Worm (Caenorhabditis elegans) whole organism, L4 larva: ENCODE results near the gene T28C6.7.
"Not testable (repeated sequence)": the region's sequence is repeated elsewhere in the genome, so short reads cannot be mapped to it uniquely, and the experiment has no call there.

Source experiments
- F10B5.3 ChIP-seq: sonication (generic microtip); optimal IDR thresholded peaks from 2 replicates; lab custom pipeline; 2016; ENCODE audit warnings: mild to moderate bottlenecking, missing genetic modification characterization, missing compliant biosample characterization
- T26A8.4 ChIP-seq: fragments of 200-800 bp; sonication (Bioruptor generic); IDR thresholded peaks from 2 replicates; pipeline ENCODE4 v1.3.6; 2022; ENCODE audit warnings: missing genetic modification characterization, missing compliant biosample characterization
- Y105C5A.15 ChIP-seq: fragments of 200-800 bp; sonication (Bioruptor generic); IDR thresholded peaks from 2 replicates; pipeline ENCODE4 v1.3.6; 2022; ENCODE audit warnings: missing genetic modification characterization, missing compliant biosample characterization
- aha-1 ChIP-seq: fragments of 150-350 bp; peaks from one replicate; lab custom pipeline; 2014; ENCODE audit warnings: missing biosample characterization, missing genetic modification characterization
- ama-1 ChIP-seq: fragments of 150-350 bp; optimal IDR thresholded peaks from 2 replicates; lab custom pipeline; 2014; ENCODE audit warnings: inconsistent platforms, mixed read lengths
- ceh-32 ChIP-seq: sonication (generic microtip); optimal IDR thresholded peaks from 2 replicates; lab custom pipeline; 2016; ENCODE audit warnings: mild to moderate bottlenecking, missing genetic modification characterization, missing compliant biosample characterization; ENCODE audit not compliant: poor library complexity
- cey-2 ChIP-seq: sonication (generic microtip); optimal IDR thresholded peaks from 3 replicates; lab custom pipeline; 2017; ENCODE audit warnings: missing genetic modification characterization, mild to moderate bottlenecking, missing compliant biosample characterization, antibody characterized with exemption, borderline replicate concordance; ENCODE audit not compliant: insufficient read depth
- daf-16 ChIP-seq, 3 experiments: sonication (generic microtip); optimal IDR thresholded peaks; 2 replicates each; lab custom pipeline; 2016 to 2017; ENCODE audit warnings: missing genetic modification characterization in 3 of 3, missing genetic modification reagents in 3 of 3, mild to moderate bottlenecking in 2 of 3, missing compliant biosample characterization in 2 of 3, missing biosample characterization in 1 of 3, moderate library complexity in 1 of 3
- gei-8 ChIP-seq: fragments of 200-800 bp; sonication (Bioruptor generic); optimal IDR thresholded peaks from 2 replicates; lab custom pipeline; 2018; ENCODE audit warnings: mild to moderate bottlenecking, missing genetic modification characterization, missing compliant biosample characterization
- hlh-11 ChIP-seq: fragments of 200-800 bp; sonication (Bioruptor generic); optimal IDR thresholded peaks from 2 replicates; lab custom pipeline; 2018; ENCODE audit warnings: mild to moderate bottlenecking, missing genetic modification characterization, missing compliant biosample characterization
- lim-7 ChIP-seq: fragments of 200-800 bp; sonication (Bioruptor generic); IDR thresholded peaks from 2 replicates; pipeline ENCODE4 v1.3.6; 2022; ENCODE audit warnings: missing genetic modification characterization, missing compliant biosample characterization
- lin-15B ChIP-seq: fragments of 150-350 bp; sonication (generic microtip); optimal IDR thresholded peaks from 3 replicates; lab custom pipeline; 2014; ENCODE audit warnings: missing biosample characterization, missing genetic modification characterization
- lin-39 ChIP-seq: fragments of 150-350 bp; optimal IDR thresholded peaks from 2 replicates; lab custom pipeline; 2014; ENCODE audit warnings: missing biosample characterization, missing genetic modification reagents, missing genetic modification characterization
- lsy-2 ChIP-seq, 2 experiments: fragments of 150-350 bp in 1 of 2; sonication (generic microtip) in 1 of 2; optimal IDR thresholded peaks; 2 replicates each; lab custom pipeline; 2014 to 2017; ENCODE audit warnings: missing biosample characterization in 2 of 2, missing genetic modification characterization in 2 of 2
- mes-2 ChIP-seq: sonication (generic microtip); optimal IDR thresholded peaks from 2 replicates; lab custom pipeline; 2016; ENCODE audit warnings: missing genotype, mild to moderate bottlenecking, missing genetic modification characterization, missing compliant biosample characterization; ENCODE audit not compliant: poor library complexity, severe bottlenecking
- mxl-2 ChIP-seq: fragments of 200-800 bp; sonication (Bioruptor generic); conservative IDR thresholded peaks from 2 replicates; pipeline ENCODE4 v1.3.6; 2022; ENCODE audit warnings: missing genetic modification reagents, missing genetic modification characterization, missing compliant biosample characterization
- mxl-3 ChIP-seq: fragments of 200-800 bp; sonication (Bioruptor generic); optimal IDR thresholded peaks from 2 replicates; lab custom pipeline; 2018; ENCODE audit warnings: mild to moderate bottlenecking, missing genetic modification characterization, missing compliant biosample characterization
- nhr-111 ChIP-seq: fragments of 200-800 bp; sonication (Bioruptor generic); optimal IDR thresholded peaks from 2 replicates; lab custom pipeline; 2018; ENCODE audit warnings: mild to moderate bottlenecking, missing genetic modification characterization, missing compliant biosample characterization
- nhr-237 ChIP-seq: sonication (generic microtip); optimal IDR thresholded peaks from 2 replicates; lab custom pipeline; 2017; ENCODE audit warnings: missing biosample characterization, missing genetic modification characterization
- nhr-77 ChIP-seq: fragments of 150-350 bp; optimal IDR thresholded peaks from 2 replicates; lab custom pipeline; 2014; ENCODE audit warnings: missing biosample characterization, missing genetic modification characterization
- pha-4 ChIP-seq, 2 experiments: fragments of 150-350 bp in 1 of 2; fragments of 200-800 bp in 1 of 2; sonication (Bioruptor generic) in 1 of 2; IDR thresholded peaks in 1 of 2; optimal IDR thresholded peaks in 1 of 2; 2 replicates each; pipeline versions ENCODE4 v1.3.6 to Lab custom; 2014 to 2022; ENCODE audit warnings: missing genetic modification characterization in 2 of 2, missing genetic modification reagents in 2 of 2, missing biosample characterization in 1 of 2, missing compliant biosample characterization in 1 of 2
- php-3 ChIP-seq: fragments of 200-800 bp; sonication (Bioruptor generic); IDR thresholded peaks from 2 replicates; pipeline ENCODE4 v1.3.6; 2022; ENCODE audit warnings: missing genetic modification reagents, missing genetic modification characterization, missing compliant biosample characterization
- rbr-2 ChIP-seq: sonication (generic microtip); optimal IDR thresholded peaks from 2 replicates; lab custom pipeline; 2016; ENCODE audit warnings: missing genotype, missing genetic modification characterization, missing compliant biosample characterization
- snpc-1.2 ChIP-seq: fragments of 200-800 bp; sonication (Bioruptor generic); IDR thresholded peaks from 2 replicates; pipeline ENCODE4 v1.3.6; 2022; ENCODE audit warnings: missing genetic modification reagents, missing genetic modification characterization, missing compliant biosample characterization
- spr-1 ChIP-seq: sonication (generic microtip); optimal IDR thresholded peaks from 2 replicates; lab custom pipeline; 2016; ENCODE audit warnings: mild to moderate bottlenecking, missing genetic modification characterization, missing compliant biosample characterization
- unc-62 ChIP-seq, 3 experiments: fragments of 150-350 bp in 1 of 3; sonication (generic microtip); optimal IDR thresholded peaks in 2 of 3; peaks in 1 of 3; 1 replicate in 1 of 3; 2 replicates in 2 of 3; lab custom pipeline; 2014 to 2017; ENCODE audit warnings: missing biosample characterization in 3 of 3, missing genetic modification characterization in 3 of 3, missing genetic modification reagents in 3 of 3, missing genotype in 1 of 3
- vab-7 ChIP-seq: fragments of 200-800 bp; sonication (Bioruptor generic); IDR thresholded peaks from 2 replicates; pipeline ENCODE4 v1.3.6; 2022; ENCODE audit warnings: missing genetic modification reagents, missing genetic modification characterization, missing compliant biosample characterization
- zfp-3 ChIP-seq: fragments of 200-800 bp; sonication (Bioruptor generic); conservative IDR thresholded peaks from 2 replicates; pipeline ENCODE4 v1.3.6; 2022; ENCODE audit warnings: missing genetic modification reagents, missing genetic modification characterization, missing compliant biosample characterization
- zip-2 ChIP-seq: fragments of 150-350 bp; optimal IDR thresholded peaks from 2 replicates; lab custom pipeline; 2014; ENCODE audit warnings: missing biosample characterization, missing genetic modification characterization

Gene T28C6.7

DNA sequence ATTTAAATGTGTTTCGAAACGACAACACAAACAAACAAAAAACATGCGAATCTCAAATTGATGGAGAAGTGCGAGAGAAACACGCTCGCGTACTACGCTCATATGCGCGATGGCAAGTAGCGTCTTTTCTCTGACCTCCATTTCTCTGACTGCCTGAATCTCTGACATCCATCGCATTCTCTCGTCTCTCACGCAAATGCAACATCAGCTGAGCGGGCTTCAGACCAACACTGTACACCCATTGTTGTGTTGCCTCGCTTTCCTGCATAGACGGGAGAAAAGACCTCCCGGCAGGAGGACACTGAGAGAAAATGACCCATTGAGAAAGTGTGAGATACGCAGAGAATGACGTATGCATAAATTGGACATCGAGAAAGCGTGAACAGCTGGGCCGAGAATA lies 45.4 kb upstream of the T28C6.7 start (continued):
- TF ChIP-seq Y105C5A.15 (GFP tag; lab: Robert Waterston, UW) (no peak), mxl-3 (no peak), F10B5.3 (tag; lab: Kevin White, UChicago) (no peak)

DNA sequence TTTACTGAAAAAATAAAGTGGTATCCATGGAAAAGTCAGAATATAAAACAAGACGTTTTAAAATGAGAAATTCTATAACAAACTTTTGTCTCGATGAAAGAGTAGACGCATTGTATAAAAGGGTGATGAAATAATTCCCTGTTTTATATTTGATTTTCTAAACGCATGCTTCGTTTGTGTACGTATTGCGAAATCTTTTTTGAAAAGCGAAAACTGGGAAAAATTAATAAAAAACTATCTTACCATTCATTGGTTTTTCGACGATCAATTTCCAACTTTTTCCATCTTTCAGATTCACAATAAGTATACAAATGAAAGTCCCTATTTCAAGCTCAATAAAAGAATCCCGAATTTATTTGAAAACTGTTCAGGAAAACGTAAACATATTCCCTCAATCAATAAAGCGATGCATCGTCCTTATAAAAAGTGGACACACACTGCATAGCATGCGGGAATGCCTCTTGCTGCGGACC lies 42.7 kb upstream of the T28C6.7 start, which contains the start of gene C33D9.13:
Gene C33D9.13, minus strand, starts transcription at position 423 of the 473 bp plus-strand sequence.
- no peak for TF ChIP-seq daf-16 (GFP tag; optimal IDR thresholded peaks at IDR 0.05; lab: Kevin White, UChicago)
- no peak for TF ChIP-seq daf-16 (tag; optimal IDR thresholded peaks at IDR 0.05; lab: Kevin White, UChicago)
- no peak for TF ChIP-seq php-3 (GFP tag; lab: Robert Waterston, UW)
- TF ChIP-seq zfp-3 (GFP tag; lab: Robert Waterston, UW) = no peak
- no peak for TF ChIP-seq aha-1 (tag; lab: Kevin White, UChicago)
- no peak for TF ChIP-seq lin-15B (tag; lab: Kevin White, UChicago)
- no peak for TF ChIP-seq rbr-2 (tag; lab: Kevin White, UChicago)
- no peak for TF ChIP-seq gei-8 (GFP tag; lab: Kevin White, UChicago)
- no peak for TF ChIP-seq ama-1 (lab: Kevin White, UChicago)
- TF ChIP-seq pha-4 (GFP tag; IDR thresholded peaks at IDR 0.05; lab: Robert Waterston, UW) = no peak
- no peak for TF ChIP-seq pha-4 (tag; optimal IDR thresholded peaks at IDR 0.05; lab: Kevin White, UChicago)
- TF ChIP-seq cey-2 = no peak
- no peak for TF ChIP-seq mes-2

DNA sequence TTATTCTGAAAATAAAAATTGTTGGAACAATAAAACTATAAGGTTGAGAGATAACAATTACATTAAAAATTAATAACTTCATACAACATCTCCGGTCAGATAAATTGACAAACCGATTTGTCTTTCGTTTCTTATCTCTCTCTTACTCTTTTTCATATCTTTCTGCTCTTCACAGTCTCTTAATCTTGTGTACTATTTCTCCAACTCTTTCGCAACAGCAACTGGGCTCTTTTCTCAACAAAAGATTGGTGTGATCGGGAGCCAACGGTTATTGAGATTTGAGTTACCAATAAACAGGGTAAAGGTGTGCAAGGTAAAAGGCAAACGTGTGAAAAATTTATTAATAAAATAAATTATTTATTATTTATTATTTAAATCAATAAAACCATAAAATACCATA lies 40.9 kb upstream of the T28C6.7 start, which contains the start of gene C33D9.8:
Gene C33D9.8, minus strand, starts transcription at position 99 of the 400 bp plus-strand sequence.
- TF ChIP-seq lim-7 (GFP tag; lab: Robert Waterston, UW) (no peak), daf-16 (GFP tag; optimal IDR thresholded peaks at IDR 0.05; lab: Kevin White, UChicago) (no peak), daf-16 (tag; optimal IDR thresholded peaks at IDR 0.05; lab: Kevin White, UChicago) (peak; percentile 24)
- TF ChIP-seq, all 104 proteins: peak for 1

DNA sequence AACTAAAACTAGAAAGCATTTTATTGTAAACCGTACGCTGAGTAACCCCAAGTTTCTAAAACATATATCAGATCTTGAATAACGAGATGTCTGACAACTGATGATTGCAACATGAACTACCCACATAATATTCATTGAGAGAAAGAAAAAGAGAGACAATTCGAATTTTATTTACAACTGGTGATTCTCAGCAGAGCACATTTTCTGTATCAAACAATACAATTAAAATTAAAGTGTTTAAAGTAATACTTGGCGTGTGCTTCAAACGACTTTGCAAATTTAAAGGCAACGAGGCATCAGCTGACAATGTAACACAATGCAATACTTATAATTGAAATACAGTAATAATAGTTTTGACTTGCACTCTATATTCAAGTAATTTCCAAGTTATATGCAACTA lies 39.6 kb upstream of the T28C6.7 start, which contains the start of gene C33D9.10:
Gene C33D9.10, minus strand, starts transcription at position 101 of the 400 bp plus-strand sequence.
- TF ChIP-seq snpc-1.2 (GFP tag; lab: Robert Waterston, UW); mxl-2 (GFP tag; lab: Robert Waterston, UW); lin-39 (tag; lab: Kevin White, UChicago): not testable (repeated sequence)

DNA sequence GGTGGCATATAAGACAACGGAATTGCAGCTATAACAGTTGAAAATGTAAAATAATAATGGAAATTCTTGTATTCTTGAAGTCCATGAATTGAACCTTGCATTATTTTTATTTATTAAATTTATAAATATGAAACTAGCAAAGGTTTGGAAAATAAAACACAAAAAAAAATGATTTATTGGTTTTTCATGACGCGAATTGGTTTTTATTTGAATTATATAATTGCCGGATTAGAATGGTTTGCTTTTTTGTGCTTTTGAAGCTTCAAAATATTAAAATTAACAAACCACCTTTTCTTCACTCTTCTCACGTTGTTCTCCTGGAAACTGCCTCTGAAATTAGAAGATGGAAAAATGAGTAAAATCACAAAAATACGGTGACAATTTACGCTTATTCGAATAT lies 37.5 kb upstream of the T28C6.7 start, which contains the start of gene sru-35:
Gene sru-35, minus strand, starts transcription at position 101 of the 400 bp plus-strand sequence.
- TF ChIP-seq aha-1 (tag; lab: Kevin White, UChicago) (no peak), vab-7 (GFP tag; lab: Robert Waterston, UW) (no peak), hlh-11 (tag; lab: Kevin White, UChicago) (no peak), nhr-77 (tag; lab: Kevin White, UChicago) (no peak), snpc-1.2 (GFP tag; lab: Robert Waterston, UW) (no peak), nhr-237 (no peak), lsy-2 (tag; optimal IDR thresholded peaks at IDR 0.05; lab: Kevin White, UChicago) (no peak), gei-8 (GFP tag; lab: Kevin White, UChicago) (no peak), zip-2 (tag; lab: Kevin White, UChicago) (no peak), mxl-3 (no peak), ceh-32 (tag; lab: Kevin White, UChicago) (no peak), T26A8.4 (GFP tag; lab: Robert Waterston, UW) (no peak)

DNA sequence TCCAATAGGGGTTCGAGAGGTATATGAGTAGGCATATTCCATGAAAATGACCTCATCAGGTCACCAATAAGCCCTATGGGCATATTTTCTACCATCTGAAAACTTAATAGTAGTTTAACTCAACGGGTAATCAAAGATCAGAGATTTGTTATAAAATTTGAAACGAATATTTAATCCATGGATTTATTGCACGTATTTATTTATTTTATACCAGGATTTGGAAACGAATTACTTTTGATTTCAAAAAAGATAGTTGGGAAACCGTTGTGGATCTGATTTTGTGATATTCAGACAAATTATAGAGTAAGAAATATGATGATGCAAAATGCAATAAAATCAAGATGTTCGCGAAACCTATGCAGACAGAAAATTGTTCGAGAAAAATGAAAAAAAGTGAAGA lies 34.8 kb upstream of the T28C6.7 start, which contains the start of gene C33D9.3:
Gene C33D9.3, minus strand, starts transcription at position 101 of the 400 bp plus-strand sequence.
- TF ChIP-seq nhr-111 (no peak), unc-62 (GFP tag; optimal IDR thresholded peaks at IDR 0.05 in 1 of 2; lab: Kevin White, UChicago) (peak in 1 of 2 experiments; percentile 15), unc-62 (tag; optimal IDR thresholded peaks at IDR 0.05; lab: Kevin White, UChicago) (no peak), spr-1 (no peak)
